Worm (Caenorhabditis elegans) whole organism, late embryonic: ENCODE data around the gene piki-1.

Experiments
- K09A11.1 ChIP-seq: sonication (generic microtip); optimal IDR thresholded peaks from 2 replicates; lab custom pipeline; 2017; ENCODE audit warnings: antibody characterized with exemption, mild to moderate bottlenecking, missing genetic modification characterization, missing compliant biosample characterization; ENCODE audit not compliant: insufficient read depth
- ceh-45 ChIP-seq: fragments of 200-800 bp; sonication (Bioruptor generic); IDR thresholded peaks from 2 replicates; pipeline ENCODE4 v1.3.6; 2022; ENCODE audit warnings: missing genetic modification reagents, missing genetic modification characterization, missing compliant biosample characterization
- elt-2 ChIP-seq: sonication (generic microtip); optimal IDR thresholded peaks from 2 replicates; lab custom pipeline; 2016; ENCODE audit warnings: missing genetic modification reagents, missing genetic modification characterization, missing compliant biosample characterization
- fax-1 ChIP-seq: sonication (generic microtip); optimal IDR thresholded peaks from 2 replicates; lab custom pipeline; 2016; ENCODE audit warnings: missing genotype, missing genetic modification characterization, missing compliant biosample characterization
- gmeb-2 ChIP-seq: sonication (generic microtip); optimal IDR thresholded peaks from 2 replicates; lab custom pipeline; 2016; ENCODE audit warnings: missing genetic modification characterization, inconsistent platforms, missing compliant biosample characterization
- lim-6 ChIP-seq: sonication (generic microtip); optimal IDR thresholded peaks from 2 replicates; lab custom pipeline; 2016; ENCODE audit warnings: missing genetic modification characterization, missing compliant biosample characterization
- mec-3 ChIP-seq: sonication (generic microtip); optimal IDR thresholded peaks from 2 replicates; lab custom pipeline; 2016; ENCODE audit warnings: borderline replicate concordance, missing genetic modification characterization, missing compliant biosample characterization
- pha-4 ChIP-seq: fragments of 150-350 bp; optimal IDR thresholded peaks from 2 replicates; lab custom pipeline; 2018; ENCODE audit warnings: missing biosample characterization, missing genetic modification reagents, missing genetic modification characterization
- tbx-2 ChIP-seq: sonication (generic microtip); optimal IDR thresholded peaks from 2 replicates; lab custom pipeline; 2016; ENCODE audit warnings: missing genetic modification characterization, missing compliant biosample characterization

ce11 chrX:15191370-15191769 is 54.8 kb downstream of the piki-1 start:
- TF ChIP-seq elt-2 (tag; lab: Kevin White, UChicago), result no peak
- no peak for TF ChIP-seq mec-3 (tag; lab: Kevin White, UChicago)
- no peak for TF ChIP-seq K09A11.1 (tag; lab: Kevin White, UChicago)
- no peak for TF ChIP-seq gmeb-2
- TF ChIP-seq fax-1 (tag; lab: Kevin White, UChicago), result no peak
- TF ChIP-seq lim-6 (tag; lab: Kevin White, UChicago), result no peak
- TF ChIP-seq tbx-2 (tag; lab: Kevin White, UChicago), result no peak
- TF ChIP-seq ceh-45 (GFP tag; lab: Robert Waterston, UW), result no peak
- no peak for TF ChIP-seq pha-4 (tag; lab: Kevin White, UChicago)
